Fruit fly (Drosophila melanogaster) whole organism, wandering third instar larva: ENCODE results near the gene RpS21.

Experiments used
- Abd-B ChIP-seq: fragments of >200 bp; optimal IDR thresholded peaks from 2 replicates; lab custom pipeline; 2017; ENCODE audit warnings: missing biosample characterization, missing genetic modification characterization
- GATAd ChIP-seq: sonication (Bioruptor generic); optimal IDR thresholded peaks from 2 replicates; lab custom pipeline; 2016; ENCODE audit warnings: missing biosample characterization, missing genetic modification characterization
- Hnf4 ChIP-seq: fragments of 200-800 bp; sonication (Bioruptor generic); optimal IDR thresholded peaks from 2 replicates; lab custom pipeline; 2016; ENCODE audit warnings: missing biosample characterization, mild to moderate bottlenecking, missing genetic modification characterization
- Hr78 ChIP-seq: fragments of >200 bp; optimal IDR thresholded peaks from 2 replicates; lab custom pipeline; 2017; ENCODE audit warnings: missing biosample characterization, missing genetic modification characterization
- Myc ChIP-seq: fragments of >200 bp; optimal IDR thresholded peaks from 2 replicates; lab custom pipeline; 2017
- br ChIP-seq: fragments of 200-800 bp; sonication (Bioruptor generic); optimal IDR thresholded peaks from 2 replicates; lab custom pipeline; 2016; ENCODE audit warnings: missing biosample characterization, missing genetic modification characterization
- dmrt93B ChIP-seq: fragments of 200-800 bp; sonication (Bioruptor generic); optimal IDR thresholded peaks from 2 replicates; lab custom pipeline; 2018; ENCODE audit warnings: missing biosample characterization, mild to moderate bottlenecking, missing genetic modification characterization
- h ChIP-seq: fragments of 200-800 bp; sonication (Bioruptor generic); optimal IDR thresholded peaks from 3 replicates; lab custom pipeline; 2016; ENCODE audit warnings: missing biosample characterization, mild to moderate bottlenecking, missing genetic modification characterization
- psq ChIP-seq: fragments of 200-800 bp; sonication (Bioruptor generic); optimal IDR thresholded peaks from 3 replicates; lab custom pipeline; 2017; ENCODE audit warnings: missing biosample characterization, mild to moderate bottlenecking, missing genetic modification characterization, moderate library complexity
- usp ChIP-seq: fragments of >200 bp; optimal IDR thresholded peaks from 2 replicates; lab custom pipeline; 2017; ENCODE audit warnings: missing biosample characterization, missing genetic modification characterization

DNA sequence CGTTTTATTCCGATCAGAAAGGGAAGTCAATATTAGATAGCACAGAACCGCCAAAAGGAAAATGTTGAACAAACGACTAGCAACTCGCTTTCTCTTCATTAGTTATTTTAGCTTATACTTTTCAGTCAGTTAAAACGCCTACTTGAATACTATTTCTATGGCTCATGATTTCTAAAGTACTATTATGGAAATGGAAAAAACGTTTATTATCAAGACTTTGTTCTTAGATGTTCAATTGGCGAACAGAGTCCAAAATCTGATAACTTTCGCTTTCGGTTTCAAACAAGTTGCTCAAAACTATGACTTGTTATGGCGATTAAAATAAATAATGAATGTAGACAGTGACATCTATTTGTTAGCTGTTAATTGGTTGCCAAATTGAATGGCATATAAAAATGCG is 30.5 kb upstream of the RpS21 start, which contains the start of gene CG3123:
- TF ChIP-seq usp (GFP tag; lab: Kevin White, UChicago) (no peak), GATAd (GFP tag; lab: Kevin White, UChicago) (no peak), dmrt93B (GFP tag; lab: Kevin White, UChicago) (no peak), Hnf4 (no peak), Abd-B (GFP tag; lab: Kevin White, UChicago) (no peak), h (no peak), Myc (no peak), br (GFP tag; lab: Kevin White, UChicago) (no peak), psq (no peak), Hr78 (GFP tag; lab: Kevin White, UChicago) (no peak)
